Worm (Caenorhabditis elegans) whole organism, L2 larva: Measurements from ENCODE around the gene clec-51.

Experiments
- R02D3.7 ChIP-seq: fragments of 150-350 bp; optimal IDR thresholded peaks from 2 replicates; lab custom pipeline; 2014; ENCODE audit warnings: missing biosample characterization, missing genetic modification characterization
- aly-2 ChIP-seq: fragments of 150-350 bp; optimal IDR thresholded peaks from 2 replicates; lab custom pipeline; 2014; ENCODE audit warnings: missing biosample characterization, missing genetic modification characterization
- ceh-82 ChIP-seq: fragments of 150-350 bp; optimal IDR thresholded peaks from 2 replicates; lab custom pipeline; 2014; ENCODE audit warnings: missing biosample characterization, missing genetic modification characterization
- egl-27 ChIP-seq: sonication (generic microtip); optimal IDR thresholded peaks from 3 replicates; lab custom pipeline; 2017; ENCODE audit warnings: missing biosample characterization, missing genetic modification reagents, missing genetic modification characterization
- elt-1 ChIP-seq: fragments of 150-350 bp; optimal IDR thresholded peaks from 2 replicates; lab custom pipeline; 2014; ENCODE audit warnings: missing biosample characterization, missing genetic modification characterization
- elt-3 ChIP-seq: sonication (generic microtip); optimal IDR thresholded peaks from 2 replicates; lab custom pipeline; 2017; ENCODE audit warnings: missing biosample characterization, missing genetic modification characterization
- lin-39 ChIP-seq: fragments of 150-350 bp; optimal IDR thresholded peaks from 2 replicates; lab custom pipeline; 2014; ENCODE audit warnings: missing biosample characterization, missing genetic modification reagents, missing genetic modification characterization
- lsy-2 ChIP-seq, 2 experiments: fragments of 150-350 bp in 1 of 2; sonication (generic microtip) in 1 of 2; optimal IDR thresholded peaks; 2 replicates each; lab custom pipeline; 2014 to 2017; ENCODE audit warnings: missing biosample characterization in 2 of 2, missing genetic modification characterization in 2 of 2
- nhr-11 ChIP-seq: fragments of 150-350 bp; optimal IDR thresholded peaks from 2 replicates; lab custom pipeline; 2014; ENCODE audit warnings: missing biosample characterization, missing genetic modification characterization
- nhr-23 ChIP-seq: fragments of 150-350 bp; optimal IDR thresholded peaks from 2 replicates; lab custom pipeline; 2014; ENCODE audit warnings: missing biosample characterization, missing genetic modification reagents, missing genetic modification characterization
- nhr-25 ChIP-seq: fragments of 150-350 bp; sonication (generic microtip); optimal IDR thresholded peaks from 3 replicates; lab custom pipeline; 2014; ENCODE audit warnings: missing biosample characterization, missing genetic modification characterization
- unc-62 ChIP-seq: fragments of 150-350 bp; optimal IDR thresholded peaks from 2 replicates; lab custom pipeline; 2014; ENCODE audit warnings: missing biosample characterization, missing genetic modification reagents, missing genetic modification characterization
- zag-1 ChIP-seq: fragments of 150-350 bp; optimal IDR thresholded peaks from 2 replicates; lab custom pipeline; 2014; ENCODE audit warnings: missing biosample characterization, missing genetic modification characterization

ce11 chrIV:8142735-8143550 is 20.7 kb downstream of the clec-51 start, which contains the start of gene pmk-2:
- TF ChIP-seq egl-27 (tag; lab: Kevin White, UChicago) (no peak), unc-62 (GFP tag; lab: Kevin White, UChicago) (no peak), nhr-25 (tag; lab: Kevin White, UChicago) (no peak), R02D3.7 (tag; lab: Kevin White, UChicago) (no peak), lin-39 (tag; lab: Kevin White, UChicago) (no peak), aly-2 (tag; lab: Kevin White, UChicago) (no peak), elt-1 (tag; lab: Kevin White, UChicago) (no peak), ceh-82 (tag; lab: Kevin White, UChicago) (no peak), nhr-11 (tag; lab: Kevin White, UChicago) (no peak), elt-3 (no peak), zag-1 (tag; lab: Kevin White, UChicago) (no peak), lsy-2 (tag; optimal IDR thresholded peaks at IDR 0.05; lab: Kevin White, UChicago) (peak in 1 of 2 experiments; percentile 54), nhr-23 (tag; lab: Kevin White, UChicago) (no peak)
